Worm (Caenorhabditis elegans) whole organism, L4 larva: Measurements from ENCODE around the gene cest-5.2.

Experiments used
- F26F4.8 ChIP-seq: fragments of 200-800 bp; sonication (Bioruptor generic); conservative IDR thresholded peaks from 2 replicates; pipeline ENCODE4 v1.3.6; 2022; ENCODE audit warnings: missing genetic modification characterization, missing compliant biosample characterization
- F37D6.2 ChIP-seq: sonication (generic microtip); optimal IDR thresholded peaks from 2 replicates; lab custom pipeline; 2016; ENCODE audit warnings: mild to moderate bottlenecking, missing genetic modification characterization, missing compliant biosample characterization
- Y48G9A.11 ChIP-seq: fragments of 200-800 bp; sonication (Bioruptor generic); IDR thresholded peaks from 2 replicates; pipeline ENCODE4 v1.3.6; 2022; ENCODE audit warnings: missing genetic modification reagents, missing genetic modification characterization, missing compliant biosample characterization
- ZK337.2 ChIP-seq: fragments of 200-800 bp; sonication (Bioruptor generic); IDR thresholded peaks from 2 replicates; pipeline ENCODE4 v1.3.6; 2022; ENCODE audit warnings: missing genetic modification reagents, missing genetic modification characterization, missing compliant biosample characterization
- daf-16 ChIP-seq, 3 experiments: sonication (generic microtip); optimal IDR thresholded peaks; 2 replicates each; lab custom pipeline; 2016 to 2017; ENCODE audit warnings: missing genetic modification characterization in 3 of 3, missing genetic modification reagents in 3 of 3, mild to moderate bottlenecking in 2 of 3, missing compliant biosample characterization in 2 of 3, missing biosample characterization in 1 of 3, moderate library complexity in 1 of 3
- dmd-9 ChIP-seq: fragments of 200-800 bp; sonication (Bioruptor generic); IDR thresholded peaks from 2 replicates; pipeline ENCODE4 v1.3.6; 2022; ENCODE audit warnings: missing genetic modification reagents, missing genetic modification characterization, missing compliant biosample characterization
- lin-13 ChIP-seq: fragments of 150-350 bp; optimal IDR thresholded peaks from 2 replicates; lab custom pipeline; 2014; ENCODE audit warnings: missing biosample characterization, missing genetic modification reagents, missing genetic modification characterization
- nhr-102 ChIP-seq: sonication (generic microtip); optimal IDR thresholded peaks from 2 replicates; lab custom pipeline; 2016; ENCODE audit warnings: mild to moderate bottlenecking, missing genetic modification characterization, moderate library complexity, missing compliant biosample characterization
- nhr-237 ChIP-seq: sonication (generic microtip); optimal IDR thresholded peaks from 2 replicates; lab custom pipeline; 2017; ENCODE audit warnings: missing biosample characterization, missing genetic modification characterization
- nhr-28 ChIP-seq: fragments of 150-350 bp; optimal IDR thresholded peaks from 2 replicates; lab custom pipeline; 2014; ENCODE audit warnings: missing biosample characterization, missing genetic modification characterization
- nhr-42 ChIP-seq: fragments of 200-800 bp; sonication (Bioruptor generic); IDR thresholded peaks from 2 replicates; pipeline ENCODE4 v1.3.6; 2022; ENCODE audit warnings: missing genetic modification characterization, missing compliant biosample characterization
- snpc-4 ChIP-seq: fragments of 150-350 bp; optimal IDR thresholded peaks from 2 replicates; lab custom pipeline; 2014; ENCODE audit warnings: missing biosample characterization, missing genetic modification characterization
- unc-62 ChIP-seq, 3 experiments: fragments of 150-350 bp in 1 of 3; sonication (generic microtip); optimal IDR thresholded peaks in 2 of 3; peaks in 1 of 3; 1 replicate in 1 of 3; 2 replicates in 2 of 3; lab custom pipeline; 2014 to 2017; ENCODE audit warnings: missing biosample characterization in 3 of 3, missing genetic modification characterization in 3 of 3, missing genetic modification reagents in 3 of 3, missing genotype in 1 of 3
- ztf-11 ChIP-seq: fragments of 150-350 bp; optimal IDR thresholded peaks from 2 replicates; lab custom pipeline; 2014; ENCODE audit warnings: missing biosample characterization, missing genetic modification characterization

ce11 chrIV:6631704-6632272, 4.1 kb upstream of the cest-5.2 start, which contains the start of the genes cest-5.1 and C01B10.9:
- peak; percentile 33 for TF ChIP-seq nhr-102
- peak; percentile 31 for TF ChIP-seq nhr-28 (tag; lab: Kevin White, UChicago)
- no peak for TF ChIP-seq lin-13 (GFP tag; lab: Kevin White, UChicago)
- no peak; the same call in 1 of the 2 replicates for TF ChIP-seq dmd-9 (GFP tag; lab: Robert Waterston, UW)
- no peak for TF ChIP-seq ztf-11 (tag; lab: Kevin White, UChicago)
- no peak for TF ChIP-seq nhr-42
- no peak for TF ChIP-seq nhr-237 (tag; lab: Kevin White, UChicago)
- TF ChIP-seq F37D6.2 (tag; lab: Kevin White, UChicago): no peak
- no peak for TF ChIP-seq unc-62 (GFP tag; optimal IDR thresholded peaks at IDR 0.05 in 1 of 2; lab: Kevin White, UChicago)
- TF ChIP-seq unc-62 (tag; optimal IDR thresholded peaks at IDR 0.05; lab: Kevin White, UChicago): no peak
- TF ChIP-seq F26F4.8: no peak
- peak in 1 of 2 experiments; percentile 7 for TF ChIP-seq daf-16 (GFP tag; optimal IDR thresholded peaks at IDR 0.05; lab: Kevin White, UChicago)
- TF ChIP-seq daf-16 (tag; optimal IDR thresholded peaks at IDR 0.05; lab: Kevin White, UChicago): peak; percentile 59
- TF ChIP-seq ZK337.2 (GFP tag; lab: Robert Waterston, UW): peak; percentile 86
- no peak for TF ChIP-seq Y48G9A.11 (GFP tag; lab: Robert Waterston, UW)
- peak; percentile 12 for TF ChIP-seq snpc-4 (tag; lab: Kevin White, UChicago)
